Worm (Caenorhabditis elegans): ENCODE measurements around the gene hyls-1.

Gene hyls-1

DNA sequence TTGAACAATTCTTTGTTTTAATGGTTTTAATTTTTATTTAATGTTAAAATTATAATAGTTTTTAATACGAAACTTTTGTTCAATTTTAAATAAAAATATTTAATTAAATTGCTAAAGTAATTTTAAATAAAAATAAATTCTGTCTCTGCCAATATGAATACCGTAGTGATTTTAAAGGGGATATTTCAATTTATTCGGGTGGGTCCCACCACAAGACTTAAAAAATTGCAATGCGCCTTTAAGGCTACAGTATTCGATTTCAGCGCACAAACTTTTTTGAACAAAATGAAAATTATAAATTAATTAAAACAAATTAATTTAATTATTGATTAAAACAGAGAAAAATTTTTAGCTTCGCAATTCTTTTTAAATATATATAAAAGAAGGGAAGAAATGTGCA, 38.1 kb upstream of the hyls-1 start (continued):
- TF ChIP-seq mel-28 (tag; optimal IDR thresholded peaks at IDR 0.05; ENCODE audit: borderline replicate concordance): no peak
- no peak for TF ChIP-seq F39B2.1 (GFP tag; IDR thresholded peaks at IDR 0.05)
- TF ChIP-seq bed-1 (GFP tag; IDR thresholded peaks at IDR 0.05): no peak
- no peak for TF ChIP-seq lir-1 (GFP tag; conservative IDR thresholded peaks at IDR 0.05)
- peak; percentile 51 for TF ChIP-seq ceh-91 (GFP tag; IDR thresholded peaks at IDR 0.05)
- TF ChIP-seq sptf-2 (GFP tag; optimal IDR thresholded peaks at IDR 0.05): no peak
- TF ChIP-seq efl-1 (GFP tag; optimal IDR thresholded peaks at IDR 0.05): peak; percentile 7
- no peak for TF ChIP-seq ets-4 (GFP tag; optimal IDR thresholded peaks at IDR 0.05)
- no peak for TF ChIP-seq rcor-1 (GFP tag; IDR thresholded peaks at IDR 0.05)
- TF ChIP-seq Y79H2A.3 (GFP tag; conservative IDR thresholded peaks at IDR 0.05): no peak
- TF ChIP-seq ceh-58 (GFP tag; IDR thresholded peaks at IDR 0.05): no peak
- no peak for TF ChIP-seq ZK185.1 (tag; optimal IDR thresholded peaks at IDR 0.05; ENCODE audit: poor library complexity, severe bottlenecking)
- no peak for TF ChIP-seq atf-7 (tag; optimal IDR thresholded peaks at IDR 0.05)
- TF ChIP-seq dpl-1 (GFP tag; optimal IDR thresholded peaks at IDR 0.05): no peak
- peak; percentile 50 for TF ChIP-seq snpc-1.1 (tag; optimal IDR thresholded peaks at IDR 0.05; ENCODE audit: insufficient read depth)
- peak; percentile 90 for TF ChIP-seq madf-3 (GFP tag; IDR thresholded peaks at IDR 0.05)
- no peak for TF ChIP-seq ekl-4 (GFP tag; IDR thresholded peaks at IDR 0.05)
- no peak for TF ChIP-seq nhr-27 (tag; optimal IDR thresholded peaks at IDR 0.05)
- TF ChIP-seq nfya-1 (tag; optimal IDR thresholded peaks at IDR 0.05; ENCODE audit: borderline replicate concordance, insufficient read depth): no peak
- no peak for TF ChIP-seq sea-2 (GFP tag; IDR thresholded peaks at IDR 0.05)
- TF ChIP-seq lin-54 (GFP tag; optimal IDR thresholded peaks at IDR 0.05): peak; percentile 54
- TF ChIP-seq chd-7 (tag; optimal IDR thresholded peaks at IDR 0.05): no peak
- no peak for TF ChIP-seq nfya-2 (GFP tag; IDR thresholded peaks at IDR 0.05)
- TF ChIP-seq ztf-6 (GFP tag; IDR thresholded peaks at IDR 0.05): no peak
- TF ChIP-seq B0019.2 (GFP tag; conservative IDR thresholded peaks at IDR 0.05): no peak
- TF ChIP-seq F22D6.2 (tag; optimal IDR thresholded peaks at IDR 0.05): no peak
- no peak for TF ChIP-seq hrde-1 (tag; optimal IDR thresholded peaks at IDR 0.05; ENCODE audit: borderline replicate concordance)
- no peak for TF ChIP-seq T26A5.8 (tag; optimal IDR thresholded peaks at IDR 0.05)
- TF ChIP-seq tbx-9 (tag; optimal IDR thresholded peaks at IDR 0.05; ENCODE audit: borderline replicate concordance): no peak
- no peak for TF ChIP-seq Y53G8AR.9 (GFP tag; conservative IDR thresholded peaks at IDR 0.05)
- no peak for TF ChIP-seq pha-4 (tag; optimal IDR thresholded peaks at IDR 0.05)
- TF ChIP-seq rpc-1 (optimal IDR thresholded peaks at IDR 0.05): no peak
- TF ChIP-seq rpc-1 (tag; optimal IDR thresholded peaks at IDR 0.05): no peak
- TF ChIP-seq hlh-12 (tag; optimal IDR thresholded peaks at IDR 0.05): no peak
- TF ChIP-seq B0035.1 (tag; optimal IDR thresholded peaks at IDR 0.05): no peak
- no peak for TF ChIP-seq C17E4.6 (GFP tag; IDR thresholded peaks at IDR 0.05)
- no peak for TF ChIP-seq attf-6 (GFP tag; IDR thresholded peaks at IDR 0.05)
- no peak for TF ChIP-seq F55B11.4 (tag; optimal IDR thresholded peaks at IDR 0.05; ENCODE audit: borderline replicate concordance, insufficient read depth)
- TF ChIP-seq madf-6 (GFP tag; IDR thresholded peaks at IDR 0.05): peak; percentile 93
- no peak for TF ChIP-seq ccch-3 (GFP tag; optimal IDR thresholded peaks at IDR 0.05)
- TF ChIP-seq akir-1 (GFP tag; optimal IDR thresholded peaks at IDR 0.05): no peak
- TF ChIP-seq cebp-1 (GFP tag; IDR thresholded peaks at IDR 0.05): no peak
- TF ChIP-seq cebp-1 (tag; optimal IDR thresholded peaks at IDR 0.05): no peak
- no peak for TF ChIP-seq ztf-25 (GFP tag; IDR thresholded peaks at IDR 0.05)
- no peak for TF ChIP-seq tlf-1 (GFP tag; optimal IDR thresholded peaks at IDR 0.05)
- TF ChIP-seq B0336.3 (GFP tag; IDR thresholded peaks at IDR 0.05): no peak
- no peak for TF ChIP-seq let-526 (GFP tag; IDR thresholded peaks at IDR 0.05)
- TF ChIP-seq F57C9.4 (tag; optimal IDR thresholded peaks at IDR 0.05): no peak
- no peak for TF ChIP-seq ceh-27 (GFP tag; optimal IDR thresholded peaks at IDR 0.05)
- TF ChIP-seq lin-26 (GFP tag; IDR thresholded peaks at IDR 0.05): no peak

All from whole organism, young adult.